Worm (Caenorhabditis elegans): ENCODE results near the gene str-92.

str-92 gene

DNA sequence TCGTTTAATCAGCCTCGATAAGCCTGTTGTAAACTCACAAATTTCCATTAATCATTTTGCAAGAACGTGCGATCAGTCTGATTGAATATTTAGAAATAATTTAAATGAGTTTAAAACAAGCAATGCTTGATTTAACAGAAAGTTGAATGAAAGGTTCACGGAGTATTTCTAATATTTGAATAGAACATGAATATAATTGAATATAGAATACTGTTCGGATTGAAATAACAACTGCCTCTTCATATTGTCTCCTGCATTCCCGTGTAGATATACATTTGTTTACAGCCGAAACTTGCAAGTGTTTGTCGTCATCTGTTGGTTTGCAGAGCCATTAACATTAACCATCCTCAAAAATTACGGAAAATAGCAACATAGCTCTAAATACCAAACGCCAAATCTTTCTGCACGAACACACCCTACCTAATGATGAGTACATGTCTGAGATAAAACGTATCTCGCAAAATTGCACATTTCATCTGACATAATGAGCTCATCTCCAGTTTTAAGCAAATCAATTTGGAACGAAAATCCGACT, 24.3 kb upstream of the str-92 start, which contains the start of the genes Y26G10.5 and srh-32:
Gene Y26G10.5 (minus strand): TSS at position 101 of the 535 bp plus-strand sequence.
Gene srh-32 (plus strand): TSS at position 485 of the 535 bp plus-strand sequence.
- TF ChIP-seq aha-1 (tag): peak; percentile 55
- TF ChIP-seq lir-3 (tag; optimal IDR thresholded peaks at IDR 0.05): no peak

- no peak for TF ChIP-seq mdl-1 (tag; optimal IDR thresholded peaks at IDR 0.05)
These were observed 23.2 kb upstream of the str-92 start, which contains the start of gene Y26G10.6 for ce11 chrV:17699659-17700058. TSS of gene Y26G10.6 (plus strand) at chrV:17699959.

DNA sequence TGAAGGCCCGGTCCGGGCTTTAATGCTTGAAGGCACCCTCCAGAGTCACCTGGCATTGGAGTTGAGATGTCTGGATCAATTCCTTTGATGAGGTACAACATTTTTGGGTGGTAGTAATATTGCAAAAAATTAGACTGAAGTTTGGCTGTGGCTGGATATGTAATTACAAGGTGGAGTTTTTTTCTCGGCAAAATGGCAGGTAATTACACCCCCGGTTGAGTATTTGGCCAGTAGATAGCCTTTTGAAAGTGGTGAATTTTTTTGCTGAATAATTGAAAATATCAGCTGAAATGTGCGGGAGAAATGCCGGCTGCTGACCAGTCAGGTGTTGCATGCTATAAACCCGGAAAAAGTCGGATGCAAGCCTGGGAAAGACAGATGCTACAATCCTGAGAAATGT, 22.6 kb upstream of the str-92 start, which contains the start of gene Y26G10.4:
Gene Y26G10.4 (minus strand): TSS at position 101 of the 400 bp plus-strand sequence.
- TF ChIP-seq dve-1 (tag; optimal IDR thresholded peaks at IDR 0.05; ENCODE audit: insufficient read depth) (no peak), hlh-11 (tag; optimal IDR thresholded peaks at IDR 0.05) (no peak), F49E8.2 (tag; optimal IDR thresholded peaks at IDR 0.05; ENCODE audit: borderline replicate concordance) (no peak), daf-12 (tag; optimal IDR thresholded peaks at IDR 0.05) (no peak), Y5F2A.4 (GFP tag; optimal IDR thresholded peaks at IDR 0.05) (no peak), lin-1 (GFP tag; IDR thresholded peaks at IDR 0.05) (no peak), nhr-41 (GFP tag; IDR thresholded peaks at IDR 0.05) (no peak), unc-39 (tag; optimal IDR thresholded peaks at IDR 0.05) (no peak)

DNA sequence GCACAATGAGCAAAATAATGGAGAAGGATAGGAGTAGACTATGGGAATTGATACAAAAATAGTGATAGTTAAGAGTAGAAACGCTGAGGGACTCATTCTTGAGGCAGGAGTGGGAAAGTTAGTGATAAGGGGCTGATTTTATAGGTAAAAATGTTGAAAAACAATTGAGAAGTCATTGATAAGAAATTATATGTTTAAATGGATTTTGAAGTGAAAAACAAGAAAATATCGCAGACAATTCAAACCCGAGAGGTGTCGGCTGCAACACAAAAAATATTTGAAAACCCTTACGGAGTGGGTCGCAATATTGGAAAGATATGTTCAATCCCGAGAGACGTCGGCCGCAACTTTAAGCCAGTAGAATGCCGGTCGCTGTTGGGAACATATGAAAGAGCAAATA, 20.3 kb upstream of the str-92 start, which contains the start of gene spp-29:
Gene spp-29 (minus strand): TSS at position 101 of the 400 bp plus-strand sequence.
- TF ChIP-seq mdt-29 (GFP tag; IDR thresholded peaks at IDR 0.05) (no peak), zip-11 (GFP tag; IDR thresholded peaks at IDR 0.05) (no peak), ceh-28 (tag; optimal IDR thresholded peaks at IDR 0.05) (no peak)

- TF ChIP-seq ces-1 (GFP tag; optimal IDR thresholded peaks at IDR 0.05): no peak
- no peak for TF ChIP-seq unc-39 (tag; optimal IDR thresholded peaks at IDR 0.05)
- TF ChIP-seq attf-4 (tag; optimal IDR thresholded peaks at IDR 0.05): no peak
- TF ChIP-seq spr-3 (GFP tag; optimal IDR thresholded peaks at IDR 0.05): no peak
- no peak for TF ChIP-seq hmg-1.1 (GFP tag; IDR thresholded peaks at IDR 0.05)
- TF ChIP-seq ceh-82 (tag; optimal IDR thresholded peaks at IDR 0.05): no peak
- TF ChIP-seq unc-130 (GFP tag; optimal IDR thresholded peaks at IDR 0.05): no peak
- no peak for TF ChIP-seq vab-7 (GFP tag; IDR thresholded peaks at IDR 0.05)
- no peak for TF ChIP-seq skn-1 (tag; optimal IDR thresholded peaks at IDR 0.05)
- TF ChIP-seq aha-1 (tag): no peak
- TF ChIP-seq lin-38 (GFP tag; IDR thresholded peaks at IDR 0.05): no peak
- no peak for TF ChIP-seq T20F7.1 (GFP tag; optimal IDR thresholded peaks at IDR 0.05)
- no peak for TF ChIP-seq Y48G9A.11 (GFP tag; IDR thresholded peaks at IDR 0.05)
- TF ChIP-seq snpc-1.2 (GFP tag; IDR thresholded peaks at IDR 0.05): no peak
- TF ChIP-seq mxl-2 (GFP tag; conservative IDR thresholded peaks at IDR 0.05): no peak
- no peak for TF ChIP-seq zfp-3 (GFP tag; conservative IDR thresholded peaks at IDR 0.05)
- TF ChIP-seq zag-1 (tag; optimal IDR thresholded peaks at IDR 0.05): no peak
- TF ChIP-seq ceh-44 (GFP tag; IDR thresholded peaks at IDR 0.05): no peak
- TF ChIP-seq nhr-25 (tag; optimal IDR thresholded peaks at IDR 0.05; ENCODE audit: borderline replicate concordance, insufficient read depth): no peak
These were observed 19.3 kb upstream of the str-92 start, which contains the start of gene Y26G10.1 for ce11 chrV:17695802-17696201. TSS of gene Y26G10.1 (minus strand) at chrV:17695902.

DNA sequence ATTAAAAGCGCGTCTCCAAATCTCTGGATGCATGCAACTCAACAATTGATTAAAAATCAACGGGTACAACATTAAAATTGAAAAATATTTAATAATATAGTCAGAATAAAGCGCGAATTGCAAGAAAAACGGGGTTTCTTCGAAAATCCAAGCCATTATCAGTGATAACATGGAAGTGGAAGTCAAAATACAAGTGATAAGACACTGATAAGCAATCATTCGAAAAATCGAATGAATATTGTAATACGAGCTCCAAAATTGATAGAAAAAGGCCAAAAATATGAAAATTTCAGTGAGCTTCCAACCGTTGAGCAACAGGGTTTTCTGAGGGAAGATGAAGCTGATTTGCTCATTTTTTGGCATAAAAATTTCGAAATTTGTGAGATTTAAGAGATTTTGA, 17.8 kb upstream of the str-92 start:
- TF ChIP-seq pqm-1 (tag; optimal IDR thresholded peaks at IDR 0.05): peak; percentile 75
- no peak for TF ChIP-seq jun-1 (tag; optimal IDR thresholded peaks at IDR 0.05)
